Fruit fly (Drosophila melanogaster): ENCODE measurements around the gene CG5111.

The CG5111 gene

dm6 chr3R:25482463-25483173 lies 23.5 kb upstream of the CG5111 start, which contains the start of the genes XNP, CG42488 and CG5116 (continued):
- TF ChIP-seq Jarid2 (GFP tag; optimal IDR thresholded peaks at IDR 0.05), result no peak
- peak; percentile 94 for TF ChIP-seq row (GFP tag; IDR thresholded peaks at IDR 0.05)
- peak; percentile 82 for TF ChIP-seq nmo (GFP tag; optimal IDR thresholded peaks at IDR 0.05)
- TF ChIP-seq Dip2 (GFP tag; IDR thresholded peaks at IDR 0.05), result no peak
- TF ChIP-seq CG15696 (tag; optimal IDR thresholded peaks at IDR 0.05), result peak; percentile 57
- TF ChIP-seq Dek (tag; optimal IDR thresholded peaks at IDR 0.05), result peak; percentile 32
- peak; percentile 61; the same call in 2 of the 4 replicates for TF ChIP-seq Gug (GFP tag; IDR thresholded peaks at IDR 0.05)
- TF ChIP-seq pho (GFP tag; optimal IDR thresholded peaks at IDR 0.05), result peak; percentile 36
- peak; percentile 98 for TF ChIP-seq HLH4C (GFP tag; IDR thresholded peaks at IDR 0.05; ENCODE audit: partially characterized antibody)
- no peak for TF ChIP-seq CG1529 (GFP tag; optimal IDR thresholded peaks at IDR 0.05)
- peak; percentile 43 for TF ChIP-seq Dp (GFP tag; optimal IDR thresholded peaks at IDR 0.05)
- no peak for TF ChIP-seq kah (GFP tag; optimal IDR thresholded peaks at IDR 0.05)
- TF ChIP-seq CoRest (tag; optimal IDR thresholded peaks at IDR 0.05), result peak; percentile 70
- TF ChIP-seq sens-2 (GFP tag; IDR thresholded peaks at IDR 0.05), result no peak
- peak; percentile 92 for TF ChIP-seq CG17385 (GFP tag; optimal IDR thresholded peaks at IDR 0.05)
- peak; percentile 5 for TF ChIP-seq jumu (GFP tag; optimal IDR thresholded peaks at IDR 0.05)
- TF ChIP-seq CG13624 (GFP tag; optimal IDR thresholded peaks at IDR 0.05), result peak; percentile 26
- TF ChIP-seq Myb (GFP tag; optimal IDR thresholded peaks at IDR 0.05), result peak; percentile 29
- peak; percentile 93 for TF ChIP-seq Ets65A (GFP tag)
- TF ChIP-seq Elba2 (GFP tag; optimal IDR thresholded peaks at IDR 0.05), result peak; percentile 1
- TF ChIP-seq unc-4 (GFP tag; IDR thresholded peaks at IDR 0.05; ENCODE audit: partially characterized antibody), result peak; percentile 99
- TF ChIP-seq p53 (GFP tag; optimal IDR thresholded peaks at IDR 0.05), result no peak
- TF ChIP-seq chm (GFP tag; IDR thresholded peaks at IDR 0.05), result no peak
- no peak for TF ChIP-seq CG7745 (tag; optimal IDR thresholded peaks at IDR 0.05)
- no peak for TF ChIP-seq otp (GFP tag; IDR thresholded peaks at IDR 0.05)
- no peak for TF ChIP-seq crol (GFP tag; IDR thresholded peaks at IDR 0.05)
- TF ChIP-seq CG6175 (GFP tag; IDR thresholded peaks at IDR 0.05), result no peak
- TF ChIP-seq CG12299 (tag; optimal IDR thresholded peaks at IDR 0.05), result no peak
- no peak for TF ChIP-seq CG7839 (tag; optimal IDR thresholded peaks at IDR 0.05)
- TF ChIP-seq sim (GFP tag; IDR thresholded peaks at IDR 0.05), result no peak
- no peak for TF ChIP-seq sd (tag; optimal IDR thresholded peaks at IDR 0.05)
- TF ChIP-seq dan (GFP tag; IDR thresholded peaks at IDR 0.05), result no peak
- peak; percentile 79 for TF ChIP-seq Dref (GFP tag; IDR thresholded peaks at IDR 0.05)
- no peak for TF ChIP-seq CG2678 (tag; optimal IDR thresholded peaks at IDR 0.05)
- TF ChIP-seq sob (GFP tag; IDR thresholded peaks at IDR 0.05), result peak; percentile 49
- peak; percentile 67 for TF ChIP-seq CG6272 (GFP tag; IDR thresholded peaks at IDR 0.05)
- peak; percentile 91 for TF ChIP-seq Med (GFP tag)
- no peak for TF ChIP-seq peb (GFP tag; IDR thresholded peaks at IDR 0.05)
- peak; percentile 82 for TF ChIP-seq MBD-R2 (GFP tag; IDR thresholded peaks at IDR 0.05)
- no peak for TF ChIP-seq CG30431 (GFP tag; optimal IDR thresholded peaks at IDR 0.05)
- TF ChIP-seq Ada2b (GFP tag; IDR thresholded peaks at IDR 0.05), result no peak
- no peak for TF ChIP-seq CG9609 (GFP tag; optimal IDR thresholded peaks at IDR 0.05)
- peak; percentile 43 for TF ChIP-seq CG7372 (GFP tag; IDR thresholded peaks at IDR 0.05)
- TF ChIP-seq CG8281 (tag; optimal IDR thresholded peaks at IDR 0.05), result no peak
- no peak for TF ChIP-seq Sox102F (GFP tag; optimal IDR thresholded peaks at IDR 0.05)
- TF ChIP-seq gcm2 (GFP tag; optimal IDR thresholded peaks at IDR 0.05), result no peak
- peak; percentile 11 for TF ChIP-seq bab2 (GFP tag; optimal IDR thresholded peaks at IDR 0.05)
- no peak for TF ChIP-seq C15 (GFP tag; IDR thresholded peaks at IDR 0.05)
- peak; percentile 61 for TF ChIP-seq nerfin-1 (tag; optimal IDR thresholded peaks at IDR 0.05)
- no peak for TF ChIP-seq CG16815 (GFP tag; optimal IDR thresholded peaks at IDR 0.05)
- no peak for TF ChIP-seq CG11560 (tag; IDR thresholded peaks at IDR 0.05)

All from whole organism, embryonic.